Fruit fly (Drosophila melanogaster) whole organism, embryonic: ENCODE data around the gene Moe.

Experiments used
- ATbp ChIP-seq: fragments of 200-800 bp; sonication (Bioruptor generic); optimal IDR thresholded peaks from 2 replicates; lab custom pipeline; 2017; ENCODE audit warnings: missing biosample characterization, mild to moderate bottlenecking, missing genetic modification characterization, missing genetic modification reagents
- Blimp-1 ChIP-seq: fragments of 200-800 bp; sonication (Bioruptor generic); optimal IDR thresholded peaks from 3 replicates; lab custom pipeline; 2018; ENCODE audit warnings: missing biosample characterization, missing genetic modification characterization, mild to moderate bottlenecking, moderate library complexity, missing genetic modification reagents
- CG10267 ChIP-seq: fragments of 200-800 bp; sonication (Bioruptor generic); optimal IDR thresholded peaks from 2 replicates; lab custom pipeline; 2018; ENCODE audit warnings: missing biosample characterization, mild to moderate bottlenecking, missing genetic modification characterization, moderate library complexity
- CG10462 ChIP-seq: fragments of 200-800 bp; sonication (Bioruptor generic); optimal IDR thresholded peaks from 2 replicates; lab custom pipeline; 2016; ENCODE audit warnings: missing biosample characterization, missing genetic modification characterization
- CG10979 ChIP-seq: fragments of 200-800 bp; sonication (Bioruptor generic); optimal IDR thresholded peaks from 2 replicates; lab custom pipeline; 2018; ENCODE audit warnings: missing biosample characterization, mild to moderate bottlenecking, missing genetic modification characterization, moderate library complexity
- CG11504 ChIP-seq: fragments of 200-800 bp; sonication (Bioruptor generic); optimal IDR thresholded peaks from 3 replicates; lab custom pipeline; 2019; ENCODE audit warnings: missing biosample characterization, mild to moderate bottlenecking, missing genetic modification characterization, moderate library complexity
- CG12391 ChIP-seq: fragments of 200-800 bp; sonication (Bioruptor generic); optimal IDR thresholded peaks from 3 replicates; lab custom pipeline; 2018; ENCODE audit warnings: missing biosample characterization, mild to moderate bottlenecking, missing genetic modification characterization, moderate library complexity
- CG12942 ChIP-seq: fragments of 200-800 bp; sonication (Bioruptor generic); optimal IDR thresholded peaks from 3 replicates; lab custom pipeline; 2016; ENCODE audit warnings: missing biosample characterization, missing genetic modification characterization
- CG15601 ChIP-seq: fragments of 200-800 bp; sonication (Bioruptor generic); optimal IDR thresholded peaks from 3 replicates; lab custom pipeline; 2019; ENCODE audit warnings: missing biosample characterization, mild to moderate bottlenecking, missing genetic modification characterization, moderate library complexity
- CG17328 ChIP-seq: fragments of 200-800 bp; sonication (Bioruptor generic); IDR thresholded peaks from 2 replicates; pipeline ENCODE4 v1.3.6; 2022; ENCODE audit warnings: missing biosample characterization, missing genetic modification characterization
- CG17829 ChIP-seq: fragments of 200-800 bp; optimal IDR thresholded peaks from 2 replicates; lab custom pipeline; 2019; ENCODE audit warnings: missing biosample characterization, mild to moderate bottlenecking, missing genetic modification characterization, moderate library complexity
- CG18262 ChIP-seq: fragments of 200-800 bp; optimal IDR thresholded peaks from 3 replicates; lab custom pipeline; 2019; ENCODE audit warnings: missing biosample characterization, mild to moderate bottlenecking, missing genetic modification characterization, moderate library complexity
- CG34422 ChIP-seq: fragments of 200-800 bp; sonication (Bioruptor generic); IDR thresholded peaks from 3 replicates; pipeline ENCODE4 v1.3.6; 2022; ENCODE audit warnings: missing biosample characterization, missing genetic modification characterization
- CG3726 ChIP-seq: fragments of 200-800 bp; sonication (Bioruptor generic); IDR thresholded peaks from 3 replicates; pipeline ENCODE4, ENCODE4 v1.3.6; 2022; ENCODE audit warnings: missing biosample characterization, missing genetic modification characterization
- CG4424 ChIP-seq: fragments of 200-800 bp; sonication (Bioruptor generic); optimal IDR thresholded peaks from 3 replicates; lab custom pipeline; 2016; ENCODE audit warnings: missing biosample characterization, missing genetic modification characterization
- CG6689 ChIP-seq: fragments of 200-800 bp; sonication (Bioruptor generic); IDR thresholded peaks from 2 replicates; pipeline ENCODE4 v1.3.6; 2022; ENCODE audit warnings: missing biosample characterization, missing genetic modification characterization
- CG7271 ChIP-seq: fragments of 200-800 bp; sonication (Bioruptor generic); optimal IDR thresholded peaks from 2 replicates; lab custom pipeline; 2018; ENCODE audit warnings: missing biosample characterization, mild to moderate bottlenecking, missing genetic modification characterization, moderate library complexity
- CG8478 ChIP-seq: fragments of >200 bp; optimal IDR thresholded peaks from 2 replicates; lab custom pipeline; 2018
- Chrac-16 ChIP-seq: fragments of 200-800 bp; sonication (Bioruptor generic); optimal IDR thresholded peaks from 3 replicates; lab custom pipeline; 2016; ENCODE audit warnings: missing biosample characterization, missing genetic modification characterization
- Dbx ChIP-seq: fragments of 200-800 bp; sonication (Bioruptor generic); IDR thresholded peaks from 3 replicates; pipeline ENCODE4 v1.3.6; 2022; ENCODE audit warnings: missing biosample characterization, missing genetic modification characterization
- Dek ChIP-seq: fragments of 200-800 bp; sonication (Bioruptor generic); optimal IDR thresholded peaks from 3 replicates; lab custom pipeline; 2019; ENCODE audit warnings: missing biosample characterization, mild to moderate bottlenecking, missing genetic modification characterization, moderate library complexity
- Drgx ChIP-seq: fragments of 200-800 bp; sonication (Bioruptor generic); IDR thresholded peaks from 2 replicates; pipeline ENCODE4 v1.3.6; 2022; ENCODE audit warnings: missing biosample characterization, missing genetic modification characterization
- Gug ChIP-seq: fragments of 200-800 bp; sonication (Bioruptor generic); IDR thresholded peaks from 4 replicates; pipeline ENCODE4 v1.3.6; 2022; ENCODE audit warnings: missing biosample characterization, missing genetic modification characterization
- Hey ChIP-seq: fragments of 200-800 bp; sonication (Bioruptor generic); optimal IDR thresholded peaks from 3 replicates; lab custom pipeline; 2018; ENCODE audit warnings: missing biosample characterization, mild to moderate bottlenecking, missing genetic modification characterization
- Mrtf ChIP-seq: fragments of 200-800 bp; sonication (Bioruptor generic); IDR thresholded peaks from 3 replicates; pipeline ENCODE4 v1.3.6; 2022; ENCODE audit warnings: missing biosample characterization, missing genetic modification characterization
- NK7.1 ChIP-seq: fragments of 200-800 bp; sonication (Bioruptor generic); optimal IDR thresholded peaks from 3 replicates; lab custom pipeline; 2016; ENCODE audit warnings: missing biosample characterization, missing genetic modification characterization
- Sox100B ChIP-seq: fragments of 200-800 bp; sonication (Bioruptor generic); optimal IDR thresholded peaks from 3 replicates; lab custom pipeline; 2018; ENCODE audit warnings: missing biosample characterization, mild to moderate bottlenecking, missing genetic modification characterization
- Sox102F ChIP-seq: fragments of 200-800 bp; sonication (Bioruptor generic); optimal IDR thresholded peaks from 2 replicates; lab custom pipeline; 2018; ENCODE audit warnings: missing biosample characterization, mild to moderate bottlenecking, missing genetic modification characterization, moderate library complexity
- Ssrp ChIP-seq: fragments of 200-800 bp; sonication (Bioruptor generic); optimal IDR thresholded peaks from 2 replicates; lab custom pipeline; 2018; ENCODE audit warnings: missing biosample characterization, mild to moderate bottlenecking, missing genetic modification characterization, moderate library complexity
- Xbp1 ChIP-seq: fragments of 200-800 bp; sonication (Bioruptor generic); optimal IDR thresholded peaks from 3 replicates; lab custom pipeline; 2016; ENCODE audit warnings: missing biosample characterization, mild to moderate bottlenecking, missing genetic modification characterization
- abd-A ChIP-seq: fragments of 200-800 bp; sonication (Bioruptor generic); optimal IDR thresholded peaks from 3 replicates; lab custom pipeline; 2019; ENCODE audit warnings: missing biosample characterization, mild to moderate bottlenecking, missing genetic modification characterization, moderate library complexity
- ac ChIP-seq: fragments of 200-800 bp; sonication (Bioruptor generic); optimal IDR thresholded peaks from 3 replicates; lab custom pipeline; 2017; ENCODE audit warnings: missing biosample characterization, mild to moderate bottlenecking, missing genetic modification characterization
- ash1 ChIP-seq: fragments of 200-800 bp; sonication (Bioruptor generic); optimal IDR thresholded peaks from 2 replicates; lab custom pipeline; 2018; ENCODE audit warnings: missing biosample characterization, mild to moderate bottlenecking, missing genetic modification characterization
- chif ChIP-seq, 2 experiments: fragments of 200-800 bp; sonication (Bioruptor generic); optimal IDR thresholded peaks; 3 replicates each; lab custom pipeline; 2016; ENCODE audit warnings: missing biosample characterization in 2 of 2, missing genetic modification characterization in 2 of 2
- ci ChIP-seq: fragments of 200-800 bp; sonication (Bioruptor generic); IDR thresholded peaks from 3 replicates; pipeline ENCODE4 v1.3.6; 2022; ENCODE audit warnings: missing biosample characterization, missing genetic modification characterization
- grau ChIP-seq: fragments of 200-800 bp; optimal IDR thresholded peaks from 3 replicates; lab custom pipeline; 2019; ENCODE audit warnings: missing biosample characterization, mild to moderate bottlenecking, missing genetic modification characterization, moderate library complexity
- insv ChIP-seq, 2 experiments: fragments of 200-800 bp; sonication (Bioruptor generic); optimal IDR thresholded peaks; 3 replicates each; lab custom pipeline; 2016 to 2018; ENCODE audit warnings: missing biosample characterization in 2 of 2, missing genetic modification characterization in 2 of 2
- inv ChIP-seq: fragments of 200-800 bp; sonication (Bioruptor generic); IDR thresholded peaks from 2 replicates; pipeline ENCODE4 v1.3.6; 2022; ENCODE audit warnings: missing biosample characterization, missing genetic modification characterization; ENCODE audit not compliant: partially characterized antibody
- kay ChIP-seq: fragments of 200-800 bp; sonication (Bioruptor generic); optimal IDR thresholded peaks from 2 replicates; lab custom pipeline; 2016; ENCODE audit warnings: missing biosample characterization, missing genetic modification characterization
- ken ChIP-seq: fragments of 200-800 bp; sonication (Bioruptor generic); IDR thresholded peaks from 3 replicates; pipeline ENCODE4 v1.3.6; 2022; ENCODE audit warnings: missing biosample characterization, missing genetic modification characterization
- lab ChIP-seq: fragments of 200-800 bp; sonication (Bioruptor generic); optimal IDR thresholded peaks from 3 replicates; lab custom pipeline; 2017; ENCODE audit warnings: missing biosample characterization, missing genetic modification characterization, mild to moderate bottlenecking, moderate library complexity, missing genetic modification reagents
- lilli ChIP-seq: fragments of 200-800 bp; sonication (Bioruptor generic); optimal IDR thresholded peaks from 3 replicates; lab custom pipeline; 2016; ENCODE audit warnings: missing biosample characterization, missing genetic modification characterization
- nerfin-1 ChIP-seq: fragments of 200-800 bp; sonication (Bioruptor generic); optimal IDR thresholded peaks from 3 replicates; lab custom pipeline; 2019; ENCODE audit warnings: missing biosample characterization, mild to moderate bottlenecking, missing genetic modification characterization, moderate library complexity
- org-1 ChIP-seq: fragments of 200-800 bp; sonication (Bioruptor generic); optimal IDR thresholded peaks from 2 replicates; lab custom pipeline; 2017; ENCODE audit warnings: missing biosample characterization, missing genetic modification characterization
- otp ChIP-seq: fragments of 200-800 bp; sonication (Bioruptor generic); IDR thresholded peaks from 3 replicates; pipeline ENCODE4, ENCODE4 v1.3.6; 2022; ENCODE audit warnings: missing biosample characterization, missing genetic modification characterization
- phol ChIP-seq: fragments of 200-800 bp; sonication (Bioruptor generic); optimal IDR thresholded peaks from 3 replicates; lab custom pipeline; 2018; ENCODE audit warnings: missing biosample characterization, mild to moderate bottlenecking, missing genetic modification characterization, moderate library complexity
- row ChIP-seq: fragments of 200-800 bp; sonication (Bioruptor generic); IDR thresholded peaks from 3 replicates; pipeline ENCODE4 v1.3.6; 2022; ENCODE audit warnings: missing biosample characterization, missing genetic modification characterization
- run ChIP-seq: fragments of 200-800 bp; sonication (Bioruptor generic); optimal IDR thresholded peaks from 3 replicates; lab custom pipeline; 2018; ENCODE audit warnings: missing biosample characterization, mild to moderate bottlenecking, missing genetic modification characterization
- sob ChIP-seq: fragments of 200-800 bp; sonication (Bioruptor generic); IDR thresholded peaks from 2 replicates; pipeline ENCODE4 v1.3.6; 2022; ENCODE audit warnings: missing biosample characterization, missing genetic modification characterization
- sqz ChIP-seq: fragments of 200-800 bp; sonication (Bioruptor generic); optimal IDR thresholded peaks from 3 replicates; lab custom pipeline; 2018; ENCODE audit warnings: missing biosample characterization, mild to moderate bottlenecking, missing genetic modification characterization
- sr ChIP-seq: fragments of 200-800 bp; sonication (Bioruptor generic); IDR thresholded peaks from 3 replicates; pipeline ENCODE4 v1.3.6; 2022; ENCODE audit warnings: missing biosample characterization, missing genetic modification characterization

Gene Moe

dm6 chrX:8837184-8837583 lies 60.9 kb downstream of the Moe start (continued):
- TF ChIP-seq CG12942 (no peak), kay (GFP tag; lab: Kevin White, UChicago) (no peak), CG3726 (GFP tag; lab: Robert Waterston, UW) (no peak), chif (GFP tag; optimal IDR thresholded peaks at IDR 0.05; lab: Kevin White, UChicago) (peak in 1 of 2 experiments; percentile 12), row (GFP tag; lab: Robert Waterston, UW) (peak; percentile 58; the same call in 2 of the 3 replicates), Dek (peak; percentile 4), CG15601 (tag; lab: Kevin White, UChicago) (peak; percentile 16), sob (GFP tag; lab: Robert Waterston, UW) (peak; percentile 36; the same call in 1 of the 2 replicates), NK7.1 (GFP tag; lab: Kevin White, UChicago) (no peak), ac (GFP tag; lab: Kevin White, UChicago) (no peak), CG4424 (GFP tag; lab: Kevin White, UChicago) (peak; percentile 6), Hey (tag; lab: Kevin White, UChicago) (no peak), org-1 (GFP tag; lab: Kevin White, UChicago) (no peak), CG8478 (no peak), Sox102F (GFP tag; lab: Kevin White, UChicago) (peak; percentile 72), lab (GFP tag; lab: Kevin White, UChicago) (peak; percentile 27), abd-A (tag; lab: Kevin White, UChicago) (no peak), sqz (peak; percentile 25), inv (no peak), otp (0 out of 3 replicates have a peak, but pooled peaks have one; percentile 27), Xbp1 (GFP tag; lab: Kevin White, UChicago) (peak; percentile 26), run (tag; lab: Kevin White, UChicago) (no peak), CG7271 (tag; lab: Kevin White, UChicago) (no peak), CG12391 (tag; lab: Kevin White, UChicago) (peak; percentile 22), Blimp-1 (GFP tag; lab: Kevin White, UChicago) (peak; percentile 52), Mrtf (GFP tag; lab: Robert Waterston, UW) (no peak), Drgx (GFP tag; lab: Robert Waterston, UW) (peak; percentile 70), CG17829 (tag; lab: Kevin White, UChicago) (peak; percentile 25), CG10267 (peak; percentile 6), CG6689 (peak; percentile 15; the same call in 1 of the 2 replicates), Sox100B (GFP tag; lab: Kevin White, UChicago) (peak; percentile 32), Chrac-16 (no peak), CG11504 (no peak), CG10462 (GFP tag; lab: Kevin White, UChicago) (no peak), ATbp (peak; percentile 52), CG34422 (GFP tag; lab: Robert Waterston, UW) (0 out of 3 replicates have a peak, but pooled peaks have one; percentile 49), lilli (no peak), Ssrp (tag; lab: Kevin White, UChicago) (peak; percentile 10), Dbx (0 out of 3 replicates have a peak, but pooled peaks have one; percentile 25), CG17328 (GFP tag; lab: Robert Waterston, UW) (peak; percentile 49; the same call in 1 of the 2 replicates), nerfin-1 (tag; lab: Kevin White, UChicago) (peak; percentile 26), CG10979 (tag; lab: Kevin White, UChicago) (peak; percentile 42), ken (peak; percentile 54; the same call in 1 of the 3 replicates), Gug (GFP tag; lab: Robert Waterston, UW) (0 out of 4 replicates have a peak, but pooled peaks have one; percentile 9), grau (peak; percentile 61), phol (peak; percentile 47), insv (GFP tag; optimal IDR thresholded peaks at IDR 0.05; lab: Kevin White, UChicago) (no peak), ash1 (GFP tag; lab: Kevin White, UChicago) (no peak), CG18262 (tag; lab: Kevin White, UChicago) (peak; percentile 29), ci (peak; percentile 54; the same call in 1 of the 3 replicates), sr (GFP tag; lab: Robert Waterston, UW) (no peak)
